Worm (Caenorhabditis elegans) whole organism, late embryonic: ENCODE measurements around the gene dnj-25.

Source experiments
- C38D4.7 ChIP-seq: fragments of 200-800 bp; sonication (Bioruptor generic); optimal IDR thresholded peaks from 2 replicates; lab custom pipeline; 2018; ENCODE audit warnings: mild to moderate bottlenecking, missing genetic modification characterization, moderate library complexity, missing compliant biosample characterization
- F13H6.1 ChIP-seq: sonication (generic microtip); optimal IDR thresholded peaks from 2 replicates; lab custom pipeline; 2016; ENCODE audit warnings: missing genetic modification characterization, missing compliant biosample characterization
- K02D7.2 ChIP-seq: sonication (generic microtip); optimal IDR thresholded peaks from 2 replicates; lab custom pipeline; 2017; ENCODE audit warnings: mild to moderate bottlenecking, missing genetic modification characterization, missing compliant biosample characterization
- K09A11.1 ChIP-seq: sonication (generic microtip); optimal IDR thresholded peaks from 2 replicates; lab custom pipeline; 2017; ENCODE audit warnings: antibody characterized with exemption, mild to moderate bottlenecking, missing genetic modification characterization, missing compliant biosample characterization; ENCODE audit not compliant: insufficient read depth
- T23F11.4 ChIP-seq: fragments of 200-800 bp; sonication (Bioruptor generic); optimal IDR thresholded peaks from 2 replicates; lab custom pipeline; 2018; ENCODE audit warnings: mild to moderate bottlenecking, missing genetic modification characterization, missing compliant biosample characterization
- Y22D7AL.16 ChIP-seq: sonication (generic microtip); optimal IDR thresholded peaks from 2 replicates; lab custom pipeline; 2016; ENCODE audit warnings: missing genetic modification characterization, missing compliant biosample characterization
- ceh-14 ChIP-seq: sonication (generic microtip); optimal IDR thresholded peaks from 2 replicates; lab custom pipeline; 2016; ENCODE audit warnings: missing genotype, missing genetic modification characterization, missing compliant biosample characterization
- ceh-18 ChIP-seq: sonication (generic microtip); optimal IDR thresholded peaks from 2 replicates; lab custom pipeline; 2016; ENCODE audit warnings: missing genetic modification characterization, missing compliant biosample characterization
- ceh-2 ChIP-seq: sonication (generic microtip); optimal IDR thresholded peaks from 2 replicates; lab custom pipeline; 2016; ENCODE audit warnings: missing genotype, missing genetic modification characterization, missing compliant biosample characterization
- ceh-22 ChIP-seq: sonication (generic microtip); optimal IDR thresholded peaks from 2 replicates; lab custom pipeline; 2017; ENCODE audit warnings: missing biosample characterization, missing genetic modification characterization
- ceh-30 ChIP-seq: fragments of 150-350 bp; optimal IDR thresholded peaks from 2 replicates; lab custom pipeline; 2014; ENCODE audit warnings: missing biosample characterization, missing genetic modification characterization
- ceh-31 ChIP-seq: sonication (generic microtip); optimal IDR thresholded peaks from 2 replicates; lab custom pipeline; 2016; ENCODE audit warnings: missing genetic modification characterization, missing compliant biosample characterization
- ceh-34 ChIP-seq: sonication (generic microtip); optimal IDR thresholded peaks from 2 replicates; lab custom pipeline; 2016; ENCODE audit warnings: mild to moderate bottlenecking, missing genetic modification characterization, missing compliant biosample characterization
- ceh-48 ChIP-seq: sonication (generic microtip); optimal IDR thresholded peaks from 2 replicates; lab custom pipeline; 2016; ENCODE audit warnings: missing genetic modification characterization, inconsistent platforms, missing compliant biosample characterization
- che-1 ChIP-seq: sonication (generic microtip); optimal IDR thresholded peaks from 2 replicates; lab custom pipeline; 2016; ENCODE audit warnings: mild to moderate bottlenecking, missing genetic modification characterization, missing compliant biosample characterization
- dmd-4 ChIP-seq: sonication (generic microtip); optimal IDR thresholded peaks from 2 replicates; lab custom pipeline; 2016; ENCODE audit warnings: borderline replicate concordance, missing genetic modification characterization, missing compliant biosample characterization
- dve-1 ChIP-seq: sonication (generic microtip); optimal IDR thresholded peaks from 2 replicates; lab custom pipeline; 2017; ENCODE audit warnings: antibody characterized with exemption, mild to moderate bottlenecking, missing genetic modification characterization, missing compliant biosample characterization
- elt-4 ChIP-seq: sonication (generic microtip); optimal IDR thresholded peaks from 2 replicates; lab custom pipeline; 2016; ENCODE audit warnings: missing genetic modification characterization, missing compliant biosample characterization
- eyg-1 ChIP-seq: sonication (generic microtip); optimal IDR thresholded peaks from 2 replicates; lab custom pipeline; 2016; ENCODE audit warnings: missing genotype, missing genetic modification characterization, missing compliant biosample characterization
- fax-1 ChIP-seq: sonication (generic microtip); optimal IDR thresholded peaks from 2 replicates; lab custom pipeline; 2016; ENCODE audit warnings: missing genotype, missing genetic modification characterization, missing compliant biosample characterization
- fkh-10 ChIP-seq: fragments of 150-350 bp; optimal IDR thresholded peaks from 2 replicates; lab custom pipeline; 2014; ENCODE audit warnings: missing biosample characterization, missing genetic modification reagents, missing genetic modification characterization
- fkh-6 ChIP-seq: sonication (generic microtip); optimal IDR thresholded peaks from 2 replicates; lab custom pipeline; 2016; ENCODE audit warnings: missing genetic modification characterization, missing compliant biosample characterization
- gmeb-2 ChIP-seq: sonication (generic microtip); optimal IDR thresholded peaks from 2 replicates; lab custom pipeline; 2016; ENCODE audit warnings: missing genetic modification characterization, inconsistent platforms, missing compliant biosample characterization
- hlh-13 ChIP-seq: fragments of 200-800 bp; sonication (Bioruptor generic); optimal IDR thresholded peaks from 2 replicates; lab custom pipeline; 2018; ENCODE audit warnings: mild to moderate bottlenecking, missing genetic modification characterization, missing compliant biosample characterization
- hlh-15 ChIP-seq: sonication (generic microtip); optimal IDR thresholded peaks from 2 replicates; lab custom pipeline; 2016; ENCODE audit warnings: missing genetic modification characterization, missing compliant biosample characterization
- hlh-30 ChIP-seq: sonication (generic microtip); optimal IDR thresholded peaks from 2 replicates; lab custom pipeline; 2017; ENCODE audit warnings: antibody characterized with exemption, missing genetic modification characterization, missing compliant biosample characterization; ENCODE audit not compliant: insufficient read depth
- hlh-6 ChIP-seq: sonication (generic microtip); optimal IDR thresholded peaks from 2 replicates; lab custom pipeline; 2016; ENCODE audit warnings: missing genotype, missing genetic modification characterization, missing compliant biosample characterization
- hlh-8 ChIP-seq: sonication (generic microtip); optimal IDR thresholded peaks from 2 replicates; lab custom pipeline; 2016; ENCODE audit warnings: missing genotype, missing genetic modification characterization, missing compliant biosample characterization
- lim-6 ChIP-seq: sonication (generic microtip); optimal IDR thresholded peaks from 2 replicates; lab custom pipeline; 2016; ENCODE audit warnings: missing genetic modification characterization, missing compliant biosample characterization
- lin-11 ChIP-seq: fragments of 200-800 bp; sonication (Bioruptor generic); optimal IDR thresholded peaks from 2 replicates; lab custom pipeline; 2018; ENCODE audit warnings: mild to moderate bottlenecking, missing genetic modification characterization, missing compliant biosample characterization
- mec-3 ChIP-seq: sonication (generic microtip); optimal IDR thresholded peaks from 2 replicates; lab custom pipeline; 2016; ENCODE audit warnings: borderline replicate concordance, missing genetic modification characterization, missing compliant biosample characterization
- nhr-11 ChIP-seq: fragments of 150-350 bp; optimal IDR thresholded peaks from 2 replicates; lab custom pipeline; 2014; ENCODE audit warnings: missing biosample characterization, missing genetic modification characterization
- nhr-232 ChIP-seq: sonication (generic microtip); optimal IDR thresholded peaks from 2 replicates; lab custom pipeline; 2016; ENCODE audit warnings: missing genetic modification characterization, missing compliant biosample characterization
- npax-4 ChIP-seq: sonication (generic microtip); optimal IDR thresholded peaks from 2 replicates; lab custom pipeline; 2016; ENCODE audit warnings: missing genetic modification characterization, missing compliant biosample characterization
- pat-9 ChIP-seq: fragments of 200-800 bp; sonication (Bioruptor generic); optimal IDR thresholded peaks from 2 replicates; lab custom pipeline; 2018; ENCODE audit warnings: mild to moderate bottlenecking, missing genetic modification characterization, moderate library complexity, missing compliant biosample characterization
- pax-1 ChIP-seq: fragments of 150-350 bp; optimal IDR thresholded peaks from 2 replicates; lab custom pipeline; 2014; ENCODE audit warnings: missing biosample characterization, missing genetic modification characterization
- pha-2 ChIP-seq: sonication (generic microtip); optimal IDR thresholded peaks from 2 replicates; lab custom pipeline; 2017; ENCODE audit warnings: mild to moderate bottlenecking, missing genetic modification characterization, missing compliant biosample characterization
- pha-4 ChIP-seq: fragments of 150-350 bp; optimal IDR thresholded peaks from 2 replicates; lab custom pipeline; 2018; ENCODE audit warnings: missing biosample characterization, missing genetic modification reagents, missing genetic modification characterization
- pqm-1 ChIP-seq: sonication (generic microtip); optimal IDR thresholded peaks from 2 replicates; lab custom pipeline; 2016; ENCODE audit warnings: missing genetic modification characterization, missing compliant biosample characterization
- pros-1 ChIP-seq: fragments of 150-350 bp; optimal IDR thresholded peaks from 2 replicates; lab custom pipeline; 2014; ENCODE audit warnings: missing biosample characterization, missing genetic modification reagents, missing genetic modification characterization
- ref-2 ChIP-seq: sonication (generic microtip); optimal IDR thresholded peaks from 2 replicates; lab custom pipeline; 2016; ENCODE audit warnings: missing genetic modification characterization, missing compliant biosample characterization
- rnt-1 ChIP-seq: sonication (generic microtip); optimal IDR thresholded peaks from 2 replicates; lab custom pipeline; 2016; ENCODE audit warnings: missing genetic modification characterization, missing compliant biosample characterization
- sox-4 ChIP-seq: sonication (generic microtip); optimal IDR thresholded peaks from 2 replicates; lab custom pipeline; 2017; ENCODE audit warnings: mild to moderate bottlenecking, missing genetic modification characterization, inconsistent platforms, missing compliant biosample characterization
- syd-9 ChIP-seq: sonication (generic microtip); optimal IDR thresholded peaks from 2 replicates; lab custom pipeline; 2016; ENCODE audit warnings: mild to moderate bottlenecking, missing genetic modification characterization, moderate library complexity, missing compliant biosample characterization
- tbx-2 ChIP-seq: sonication (generic microtip); optimal IDR thresholded peaks from 2 replicates; lab custom pipeline; 2016; ENCODE audit warnings: missing genetic modification characterization, missing compliant biosample characterization
- tbx-7 ChIP-seq: sonication (generic microtip); optimal IDR thresholded peaks from 2 replicates; lab custom pipeline; 2016; ENCODE audit warnings: missing genotype, missing genetic modification characterization, missing compliant biosample characterization
- unc-3 ChIP-seq, 2 experiments: fragments of 200-800 bp in 1 of 2; sonication (Bioruptor generic) in 1 of 2; sonication (generic microtip) in 1 of 2; conservative IDR thresholded peaks in 1 of 2; optimal IDR thresholded peaks in 1 of 2; 2 replicates each; pipeline versions ENCODE4 v1.3.6 to Lab custom; 2016 to 2022; ENCODE audit warnings: missing compliant biosample characterization in 2 of 2, missing genetic modification characterization in 2 of 2, missing genetic modification reagents in 1 of 2
- unc-42 ChIP-seq: sonication (generic microtip); optimal IDR thresholded peaks from 2 replicates; lab custom pipeline; 2016; ENCODE audit warnings: missing genotype, missing genetic modification characterization, missing compliant biosample characterization
- unc-55 ChIP-seq: sonication (generic microtip); optimal IDR thresholded peaks from 2 replicates; lab custom pipeline; 2017; ENCODE audit warnings: missing biosample characterization, missing genetic modification reagents, missing genetic modification characterization
- zip-5 ChIP-seq: sonication (generic microtip); optimal IDR thresholded peaks from 2 replicates; lab custom pipeline; 2016; ENCODE audit warnings: missing genetic modification characterization, missing compliant biosample characterization

The dnj-25 gene

ce11 chrV:20698266-20698665 is 45.9 kb downstream of the dnj-25 start, which contains the start of gene F53F8.7:
F53F8.7 (minus strand) TSS chrV:20698366.
- no peak for TF ChIP-seq ceh-14 (tag; lab: Kevin White, UChicago)
- no peak for TF ChIP-seq unc-42 (tag; lab: Kevin White, UChicago)
- no peak for TF ChIP-seq ceh-18 (tag; lab: Kevin White, UChicago)
- no peak for TF ChIP-seq Y22D7AL.16 (tag; lab: Kevin White, UChicago)
- no peak for TF ChIP-seq hlh-30 (tag; lab: Kevin White, UChicago)

- TF ChIP-seq hlh-13 (GFP tag; lab: Kevin White, UChicago) = no peak
- TF ChIP-seq F13H6.1 (tag; lab: Kevin White, UChicago) = no peak
- TF ChIP-seq che-1 (tag; lab: Kevin White, UChicago) = peak; percentile 65
- peak; percentile 7 for TF ChIP-seq K02D7.2 (tag; lab: Kevin White, UChicago)
- peak; percentile 9 for TF ChIP-seq npax-4 (tag; lab: Kevin White, UChicago)
- TF ChIP-seq hlh-6 (tag; lab: Kevin White, UChicago) = peak; percentile 62
- TF ChIP-seq C38D4.7 (GFP tag; lab: Kevin White, UChicago) = peak; percentile 58
- no peak for TF ChIP-seq pqm-1 (tag; lab: Kevin White, UChicago)
- peak; percentile 28 for TF ChIP-seq nhr-232 (tag; lab: Kevin White, UChicago)
- peak; percentile 13 for TF ChIP-seq ceh-18 (tag; lab: Kevin White, UChicago)
- TF ChIP-seq hlh-15 (tag; lab: Kevin White, UChicago) = no peak
- TF ChIP-seq sox-4 (tag; lab: Kevin White, UChicago) = peak; percentile 38
- TF ChIP-seq ceh-22 (tag; lab: Kevin White, UChicago) = no peak
- TF ChIP-seq fkh-10 (GFP tag; lab: Kevin White, UChicago) = no peak
- TF ChIP-seq unc-55 = no peak
- TF ChIP-seq T23F11.4 (GFP tag; lab: Kevin White, UChicago) = no peak
- no peak for TF ChIP-seq rnt-1 (tag; lab: Kevin White, UChicago)
- peak; percentile 23 for TF ChIP-seq syd-9 (tag; lab: Kevin White, UChicago)
- no peak for TF ChIP-seq Y22D7AL.16 (tag; lab: Kevin White, UChicago)
- peak; percentile 15 for TF ChIP-seq ceh-31
- TF ChIP-seq pha-2 (tag; lab: Kevin White, UChicago) = peak; percentile 87
- peak; percentile 39 for TF ChIP-seq mec-3 (tag; lab: Kevin White, UChicago)
- no peak for TF ChIP-seq hlh-8
- TF ChIP-seq lim-6 (tag; lab: Kevin White, UChicago) = no peak
- no peak for TF ChIP-seq pax-1 (tag; lab: Kevin White, UChicago)
- peak; percentile 50 for TF ChIP-seq lin-11 (tag; lab: Kevin White, UChicago)
- TF ChIP-seq dmd-4 (tag; lab: Kevin White, UChicago) = no peak
- peak; percentile 5 for TF ChIP-seq fkh-6
- TF ChIP-seq nhr-11 (tag; lab: Kevin White, UChicago) = no peak
- TF ChIP-seq elt-4 (tag; lab: Kevin White, UChicago) = no peak
- no peak for TF ChIP-seq eyg-1 (tag; lab: Kevin White, UChicago)
- TF ChIP-seq dve-1 = peak; percentile 29
- no peak for TF ChIP-seq tbx-7 (tag; lab: Kevin White, UChicago)
- no peak for TF ChIP-seq ceh-30 (tag; lab: Kevin White, UChicago)
- TF ChIP-seq ref-2 (tag; lab: Kevin White, UChicago) = peak; percentile 42
- no peak for TF ChIP-seq ceh-14 (tag; lab: Kevin White, UChicago)
- no peak for TF ChIP-seq unc-3 (GFP tag; conservative IDR thresholded peaks at IDR 0.05; lab: Robert Waterston, UW)
- no peak for TF ChIP-seq unc-3 (tag; optimal IDR thresholded peaks at IDR 0.05; lab: Kevin White, UChicago)
- peak; percentile 3 for TF ChIP-seq K09A11.1 (tag; lab: Kevin White, UChicago)
- peak; percentile 3 for TF ChIP-seq zip-5 (tag; lab: Kevin White, UChicago)
- peak; percentile 15 for TF ChIP-seq ceh-48 (tag; lab: Kevin White, UChicago)
- peak; percentile 57 for TF ChIP-seq gmeb-2 (tag; lab: Kevin White, UChicago)
- peak; percentile 37 for TF ChIP-seq fax-1 (tag; lab: Kevin White, UChicago)
- peak; percentile 52 for TF ChIP-seq pat-9 (tag; lab: Kevin White, UChicago)
- TF ChIP-seq ceh-34 (tag; lab: Kevin White, UChicago) = peak; percentile 14
- TF ChIP-seq tbx-2 (tag; lab: Kevin White, UChicago) = peak; percentile 45
- peak; percentile 18 for TF ChIP-seq ceh-2 (tag; lab: Kevin White, UChicago)
- TF ChIP-seq hlh-30 (tag; lab: Kevin White, UChicago) = no peak
- TF ChIP-seq pros-1 (tag; lab: Kevin White, UChicago) = no peak
- no peak for TF ChIP-seq pha-4 (tag; lab: Kevin White, UChicago)
These were observed 50.2 kb downstream of the dnj-25 start for ce11 chrV:20693968-20694367.
